Fruit fly (Drosophila melanogaster): ENCODE data around the gene Hip14.

Gene Hip14

dm6 chr3L:15967588-15968500, 20.2 kb upstream of the Hip14 start, which contains the start of the genes Brr2 and CG10516:
Gene Brr2 (minus strand): TSS chr3L:15967872.
Gene CG10516 (plus strand): TSS chr3L:15968204.
- TF ChIP-seq Sox14 (GFP tag; optimal IDR thresholded peaks at IDR 0.05), result peak; percentile 54
- peak; percentile 98 for TF ChIP-seq fkh (GFP tag; optimal IDR thresholded peaks at IDR 0.05)
- no peak for TF ChIP-seq CG6163 (GFP tag; IDR thresholded peaks at IDR 0.05)
- no peak for TF ChIP-seq Hr38 (GFP tag; optimal IDR thresholded peaks at IDR 0.05)
- TF ChIP-seq esn (GFP tag; optimal IDR thresholded peaks at IDR 0.05), result peak; percentile 33
- TF ChIP-seq CG8319 (GFP tag; optimal IDR thresholded peaks at IDR 0.05), result peak; percentile 28
- TF ChIP-seq dac (GFP tag; optimal IDR thresholded peaks at IDR 0.05), result no peak
- peak; percentile 29 for TF ChIP-seq CG3032 (tag; optimal IDR thresholded peaks at IDR 0.05)
- TF ChIP-seq CG31627 (GFP tag; optimal IDR thresholded peaks at IDR 0.05), result peak; percentile 31
- TF ChIP-seq Blimp-1 (GFP tag; optimal IDR thresholded peaks at IDR 0.05), result no peak
- TF ChIP-seq ss (GFP tag; optimal IDR thresholded peaks at IDR 0.05), result peak in 1 of 2 experiments; percentile 37

- peak; percentile 93 for TF ChIP-seq svp (GFP tag)
- TF ChIP-seq dsx (GFP tag; optimal IDR thresholded peaks at IDR 0.05; ENCODE audit: poor library complexity, severe bottlenecking), result no peak
These were observed 19.4 kb upstream of the Hip14 start for dm6 chr3L:15968686-15969085.

dm6 chr3L:15974166-15974565, 13.9 kb upstream of the Hip14 start:
- TF ChIP-seq CG8119 (GFP tag; IDR thresholded peaks at IDR 0.05), result no peak
- TF ChIP-seq CG3032 (tag; optimal IDR thresholded peaks at IDR 0.05), result no peak

- TF ChIP-seq CG3919 (GFP tag; optimal IDR thresholded peaks at IDR 0.05) (no peak), fd59A (GFP tag; optimal IDR thresholded peaks at IDR 0.05) (no peak), CG6792 (GFP tag; optimal IDR thresholded peaks at IDR 0.05) (no peak), pdm3 (GFP tag; optimal IDR thresholded peaks at IDR 0.05) (no peak), dsx (GFP tag; optimal IDR thresholded peaks at IDR 0.05; ENCODE audit: poor library complexity, severe bottlenecking) (no peak), fkh (GFP tag; optimal IDR thresholded peaks at IDR 0.05) (no peak), vri (GFP tag; optimal IDR thresholded peaks at IDR 0.05) (no peak), Met (GFP tag; optimal IDR thresholded peaks at IDR 0.05) (no peak), CG31627 (GFP tag; optimal IDR thresholded peaks at IDR 0.05) (no peak), Eip78C (GFP tag) (no peak), ss (GFP tag; optimal IDR thresholded peaks at IDR 0.05) (no peak), topi (GFP tag; optimal IDR thresholded peaks at IDR 0.05) (no peak), cyc (GFP tag; optimal IDR thresholded peaks at IDR 0.05) (no peak), CG7368 (GFP tag; optimal IDR thresholded peaks at IDR 0.05) (no peak), lz (GFP tag; optimal IDR thresholded peaks at IDR 0.05) (no peak), fd85E (GFP tag; optimal IDR thresholded peaks at IDR 0.05) (no peak), Ets96B (tag; optimal IDR thresholded peaks at IDR 0.05) (no peak), Blimp-1 (GFP tag; optimal IDR thresholded peaks at IDR 0.05) (no peak), CG11762 (GFP tag; optimal IDR thresholded peaks at IDR 0.05; ENCODE audit: insufficient read depth) (no peak), Lpt (GFP tag; optimal IDR thresholded peaks at IDR 0.05) (no peak)
These were observed 13.0 kb upstream of the Hip14 start, which contains the start of gene CG17026 for dm6 chr3L:15975068-15975467. Gene CG17026 (plus strand): TSS chr3L:15975368.

dm6 chr3L:15976758-15977157, 11.3 kb upstream of the Hip14 start, which contains the start of gene CG17029:
Gene CG17029 (plus strand): TSS chr3L:15976870.
- peak; percentile 14 for TF ChIP-seq Eip78C (GFP tag)
- TF ChIP-seq Hr39 (GFP tag; optimal IDR thresholded peaks at IDR 0.05), result no peak
- TF ChIP-seq CG4318 (GFP tag; optimal IDR thresholded peaks at IDR 0.05), result no peak
- peak; percentile 6 for TF ChIP-seq CG16779 (tag; optimal IDR thresholded peaks at IDR 0.05)
